Fruit fly (Drosophila melanogaster) whole organism, embryonic: ENCODE data around the gene CG14965.

Experiments
- ATbp ChIP-seq: fragments of 200-800 bp; sonication (Bioruptor generic); optimal IDR thresholded peaks from 2 replicates; lab custom pipeline; 2017; ENCODE audit warnings: missing biosample characterization, mild to moderate bottlenecking, missing genetic modification characterization, missing genetic modification reagents
- Ada2b ChIP-seq: fragments of 200-800 bp; sonication (Bioruptor generic); IDR thresholded peaks from 2 replicates; pipeline ENCODE4 v1.3.6; 2022; ENCODE audit warnings: missing biosample characterization, missing genetic modification characterization
- CG10147 ChIP-seq: fragments of 200-800 bp; sonication (Bioruptor generic); optimal IDR thresholded peaks from 2 replicates; lab custom pipeline; 2019; ENCODE audit warnings: missing biosample characterization, mild to moderate bottlenecking, missing genetic modification characterization, moderate library complexity
- CG10462 ChIP-seq: fragments of 200-800 bp; sonication (Bioruptor generic); optimal IDR thresholded peaks from 2 replicates; lab custom pipeline; 2016; ENCODE audit warnings: missing biosample characterization, missing genetic modification characterization
- CG10543 ChIP-seq: fragments of 200-800 bp; sonication (Bioruptor generic); optimal IDR thresholded peaks from 3 replicates; lab custom pipeline; 2017; ENCODE audit warnings: missing biosample characterization, mild to moderate bottlenecking, missing genetic modification characterization, moderate library complexity
- CG1233 ChIP-seq: fragments of 200-800 bp; sonication (Bioruptor generic); optimal IDR thresholded peaks from 4 replicates; lab custom pipeline; 2018; ENCODE audit warnings: missing biosample characterization, mild to moderate bottlenecking, missing genetic modification characterization
- CG12391 ChIP-seq: fragments of 200-800 bp; sonication (Bioruptor generic); optimal IDR thresholded peaks from 3 replicates; lab custom pipeline; 2018; ENCODE audit warnings: missing biosample characterization, mild to moderate bottlenecking, missing genetic modification characterization, moderate library complexity
- CG13123 ChIP-seq: fragments of 200-800 bp; sonication (Bioruptor generic); optimal IDR thresholded peaks from 2 replicates; lab custom pipeline; 2016; ENCODE audit warnings: missing biosample characterization, missing genetic modification characterization
- CG13624 ChIP-seq: fragments of 200-800 bp; sonication (Bioruptor generic); optimal IDR thresholded peaks from 2 replicates; lab custom pipeline; 2016; ENCODE audit warnings: missing biosample characterization, missing genetic modification characterization
- CG16815 ChIP-seq: fragments of 200-800 bp; sonication (Bioruptor generic); optimal IDR thresholded peaks from 3 replicates; lab custom pipeline; 2017; ENCODE audit warnings: missing biosample characterization, mild to moderate bottlenecking, missing genetic modification characterization
- CG17829 ChIP-seq: fragments of 200-800 bp; optimal IDR thresholded peaks from 2 replicates; lab custom pipeline; 2019; ENCODE audit warnings: missing biosample characterization, mild to moderate bottlenecking, missing genetic modification characterization, moderate library complexity
- CG2678 ChIP-seq: fragments of 200-800 bp; sonication (Bioruptor generic); optimal IDR thresholded peaks from 3 replicates; lab custom pipeline; 2019; ENCODE audit warnings: missing biosample characterization, mild to moderate bottlenecking, missing genetic modification characterization, moderate library complexity
- CG33557 ChIP-seq: fragments of 200-800 bp; sonication (Bioruptor generic); optimal IDR thresholded peaks from 2 replicates; lab custom pipeline; 2019; ENCODE audit warnings: missing biosample characterization, mild to moderate bottlenecking, missing genetic modification characterization, moderate library complexity
- CG4282 ChIP-seq: fragments of 200-800 bp; sonication (Bioruptor generic); optimal IDR thresholded peaks from 2 replicates; lab custom pipeline; 2016; ENCODE audit warnings: missing biosample characterization, missing genetic modification characterization
- CG43689 ChIP-seq: fragments of 200-800 bp; sonication (Bioruptor generic); IDR thresholded peaks from 2 replicates; pipeline ENCODE4 v1.3.6; 2022; ENCODE audit warnings: missing biosample characterization, missing genetic modification characterization
- CG4404 ChIP-seq: fragments of 200-800 bp; sonication (Bioruptor generic); IDR thresholded peaks from 2 replicates; pipeline ENCODE4 v1.3.6; 2022; ENCODE audit warnings: missing biosample characterization, missing genetic modification characterization
- CG7786 ChIP-seq: fragments of 200-800 bp; sonication (Bioruptor generic); optimal IDR thresholded peaks from 2 replicates; lab custom pipeline; 2016; ENCODE audit warnings: missing biosample characterization, missing genetic modification characterization
- CG7839 ChIP-seq: fragments of 200-800 bp; sonication (Bioruptor generic); optimal IDR thresholded peaks from 3 replicates; lab custom pipeline; 2018; ENCODE audit warnings: missing biosample characterization, mild to moderate bottlenecking, missing genetic modification characterization, moderate library complexity
- CG7987 ChIP-seq: fragments of 200-800 bp; sonication (Bioruptor generic); optimal IDR thresholded peaks from 2 replicates; lab custom pipeline; 2018; ENCODE audit warnings: missing biosample characterization, mild to moderate bottlenecking, missing genetic modification characterization, moderate library complexity
- Camta ChIP-seq: fragments of 200-800 bp; sonication (Bioruptor generic); optimal IDR thresholded peaks from 2 replicates; lab custom pipeline; 2016; ENCODE audit warnings: missing biosample characterization, missing genetic modification characterization
- Chrac-16 ChIP-seq: fragments of 200-800 bp; sonication (Bioruptor generic); optimal IDR thresholded peaks from 3 replicates; lab custom pipeline; 2016; ENCODE audit warnings: missing biosample characterization, missing genetic modification characterization
- CoRest ChIP-seq: fragments of 200-800 bp; sonication (Bioruptor generic); optimal IDR thresholded peaks from 3 replicates; lab custom pipeline; 2018; ENCODE audit warnings: missing biosample characterization, mild to moderate bottlenecking, missing genetic modification characterization, moderate library complexity
- CrebB ChIP-seq: fragments of 200-800 bp; sonication (Bioruptor generic); optimal IDR thresholded peaks from 3 replicates; lab custom pipeline; 2018; ENCODE audit warnings: missing biosample characterization, mild to moderate bottlenecking, missing genetic modification characterization
- D ChIP-seq, 2 experiments: fragments of 200-800 bp in 1 of 2; fragments of >200 bp in 1 of 2; sonication (Bioruptor generic) in 1 of 2; optimal IDR thresholded peaks; 2 replicates in 1 of 2; 3 replicates in 1 of 2; lab custom pipeline; 2017; ENCODE audit warnings: mild to moderate bottlenecking in 1 of 2, missing biosample characterization in 1 of 2, missing genetic modification characterization in 1 of 2, missing genetic modification reagents in 1 of 2
- Doc3 ChIP-seq: fragments of 200-800 bp; sonication (Bioruptor generic); IDR thresholded peaks from 3 replicates; pipeline ENCODE4 v1.3.6; 2022; ENCODE audit warnings: missing biosample characterization, missing genetic modification characterization; ENCODE audit not compliant: partially characterized antibody
- H15 ChIP-seq: fragments of 200-800 bp; sonication (Bioruptor generic); IDR thresholded peaks from 3 replicates; pipeline ENCODE4 v1.3.6; 2022; ENCODE audit warnings: missing biosample characterization, missing genetic modification characterization
- H2.0 ChIP-seq: fragments of 200-800 bp; sonication (Bioruptor generic); IDR thresholded peaks from 2 replicates; pipeline ENCODE4 v1.3.6; 2022; ENCODE audit warnings: missing biosample characterization, missing genetic modification characterization
- HmgD ChIP-seq: fragments of 200-800 bp; sonication (Bioruptor generic); optimal IDR thresholded peaks from 3 replicates; lab custom pipeline; 2016; ENCODE audit warnings: missing biosample characterization, missing genetic modification characterization
- Hr78 ChIP-seq, 2 experiments: fragments of 200-800 bp in 1 of 2; fragments of >200 bp in 1 of 2; sonication (Bioruptor generic) in 1 of 2; optimal IDR thresholded peaks; 2 replicates each; lab custom pipeline; 2017 to 2019; ENCODE audit warnings: missing biosample characterization in 2 of 2, missing genetic modification characterization in 2 of 2, mild to moderate bottlenecking in 1 of 2, moderate library complexity in 1 of 2
- Lpt ChIP-seq: fragments of >200 bp; optimal IDR thresholded peaks from 2 replicates; lab custom pipeline; 2018; ENCODE audit warnings: missing biosample characterization, missing genetic modification characterization
- Ravus ChIP-seq: fragments of 200-800 bp; sonication (Bioruptor generic); IDR thresholded peaks from 2 replicates; pipeline ENCODE4 v1.3.6; 2022; ENCODE audit warnings: missing biosample characterization, missing genetic modification characterization
- Scr ChIP-seq: fragments of 200-800 bp; sonication (Bioruptor generic); IDR thresholded peaks from 2 replicates; pipeline ENCODE4 v1.3.6; 2022; ENCODE audit warnings: missing biosample characterization, missing genetic modification characterization; ENCODE audit not compliant: partially characterized antibody
- Sox100B ChIP-seq: fragments of 200-800 bp; sonication (Bioruptor generic); optimal IDR thresholded peaks from 3 replicates; lab custom pipeline; 2018; ENCODE audit warnings: missing biosample characterization, mild to moderate bottlenecking, missing genetic modification characterization
- Usf ChIP-seq: fragments of 200-800 bp; sonication (Bioruptor generic); optimal IDR thresholded peaks from 2 replicates; lab custom pipeline; 2017; ENCODE audit warnings: missing genotype, missing biosample characterization, missing genetic modification characterization
- YL-1 ChIP-seq: fragments of 200-800 bp; sonication (Bioruptor generic); optimal IDR thresholded peaks from 3 replicates; lab custom pipeline; 2017; ENCODE audit warnings: missing biosample characterization, mild to moderate bottlenecking, missing genetic modification characterization
- fu2 ChIP-seq: fragments of 200-800 bp; sonication (Bioruptor generic); optimal IDR thresholded peaks from 2 replicates; lab custom pipeline; 2016; ENCODE audit warnings: missing biosample characterization, missing genetic modification characterization
- gcm2 ChIP-seq: fragments of 200-800 bp; sonication (Bioruptor generic); optimal IDR thresholded peaks from 2 replicates; lab custom pipeline; 2016; ENCODE audit warnings: missing biosample characterization, missing genetic modification characterization
- kay ChIP-seq: fragments of 200-800 bp; sonication (Bioruptor generic); optimal IDR thresholded peaks from 2 replicates; lab custom pipeline; 2016; ENCODE audit warnings: missing biosample characterization, missing genetic modification characterization
- lab ChIP-seq: fragments of 200-800 bp; sonication (Bioruptor generic); optimal IDR thresholded peaks from 3 replicates; lab custom pipeline; 2017; ENCODE audit warnings: missing biosample characterization, missing genetic modification characterization, mild to moderate bottlenecking, moderate library complexity, missing genetic modification reagents
- lov ChIP-seq, 2 experiments: fragments of 200-800 bp in 1 of 2; fragments of >200 bp in 1 of 2; sonication (Bioruptor generic) in 1 of 2; IDR thresholded peaks in 1 of 2; optimal IDR thresholded peaks in 1 of 2; 2 replicates in 1 of 2; 3 replicates in 1 of 2; pipeline versions ENCODE4 v1.3.6 to Lab custom; 2017 to 2022; ENCODE audit warnings: missing biosample characterization in 1 of 2, missing genetic modification characterization in 1 of 2
- mirr ChIP-seq: fragments of 200-800 bp; sonication (Bioruptor generic); optimal IDR thresholded peaks from 3 replicates; lab custom pipeline; 2018; ENCODE audit warnings: missing biosample characterization, mild to moderate bottlenecking, missing genetic modification characterization
- pho ChIP-seq: fragments of 200-800 bp; sonication (Bioruptor generic); optimal IDR thresholded peaks from 2 replicates; lab custom pipeline; 2016; ENCODE audit warnings: missing biosample characterization, missing genetic modification characterization
- pita ChIP-seq: fragments of 200-800 bp; sonication (Bioruptor generic); optimal IDR thresholded peaks from 2 replicates; lab custom pipeline; 2017; ENCODE audit warnings: missing biosample characterization, mild to moderate bottlenecking, missing genetic modification characterization
- ranshi ChIP-seq: fragments of 200-800 bp; sonication (Bioruptor generic); IDR thresholded peaks from 2 replicates; pipeline ENCODE4 v1.3.6; 2022; ENCODE audit warnings: missing biosample characterization, missing genetic modification characterization
- ro ChIP-seq: fragments of 200-800 bp; sonication (Bioruptor generic); IDR thresholded peaks from 2 replicates; pipeline ENCODE4 v1.3.6; 2022; ENCODE audit warnings: missing biosample characterization, missing genetic modification characterization
- sima ChIP-seq: fragments of 200-800 bp; sonication (Bioruptor generic); optimal IDR thresholded peaks from 2 replicates; lab custom pipeline; 2016; ENCODE audit warnings: missing biosample characterization, missing genetic modification characterization
- sisA ChIP-seq: fragments of 200-800 bp; sonication (Bioruptor generic); IDR thresholded peaks from 2 replicates; pipeline ENCODE4 v1.3.6; 2022; ENCODE audit warnings: missing biosample characterization, missing genetic modification characterization
- tin ChIP-seq: fragments of 200-800 bp; sonication (Bioruptor generic); optimal IDR thresholded peaks from 3 replicates; lab custom pipeline; 2016; ENCODE audit warnings: missing biosample characterization, missing genetic modification characterization
- tll ChIP-seq, 2 experiments: fragments of 200-800 bp in 1 of 2; fragments of >200 bp in 1 of 2; sonication (Bioruptor generic) in 1 of 2; optimal IDR thresholded peaks; 2 replicates each; lab custom pipeline; 2017 to 2019; ENCODE audit warnings: missing biosample characterization in 2 of 2, missing genetic modification characterization in 2 of 2, mild to moderate bottlenecking in 1 of 2, moderate library complexity in 1 of 2

Gene CG14965

dm6 chr3L:3178530-3179096, 13.7 kb downstream of the CG14965 start, which contains the start of the genes MnM and Girdin (continued):
- TF ChIP-seq CG10543 (GFP tag; lab: Kevin White, UChicago) (peak; percentile 64), pita (GFP tag; lab: Kevin White, UChicago) (no peak), Lpt (GFP tag; lab: Kevin White, UChicago) (no peak), CG10147 (GFP tag; lab: Kevin White, UChicago) (no peak), tll (GFP tag; optimal IDR thresholded peaks at IDR 0.05; lab: Kevin White, UChicago) (peak; percentile 53 to 97), ro (GFP tag; lab: Robert Waterston, UW) (no peak), kay (GFP tag; lab: Kevin White, UChicago) (peak; percentile 44), HmgD (GFP tag; lab: Kevin White, UChicago) (peak; percentile 95), CG16815 (GFP tag; lab: Kevin White, UChicago) (peak; percentile 4), H15 (GFP tag; lab: Robert Waterston, UW) (no peak), YL-1 (peak; percentile 19), lab (GFP tag; lab: Kevin White, UChicago) (no peak), Ada2b (GFP tag; lab: Robert Waterston, UW) (no peak; the same call in 1 of the 2 replicates), CG7786 (GFP tag; lab: Kevin White, UChicago) (peak; percentile 86), CG17829 (peak; percentile 71), CrebB (peak; percentile 12), Scr (GFP tag; lab: Robert Waterston, UW) (peak; percentile 92), ranshi (GFP tag; lab: Robert Waterston, UW) (peak; percentile 54; the same call in 1 of the 2 replicates), CG1233 (GFP tag; lab: Kevin White, UChicago) (no peak), CG10462 (GFP tag; lab: Kevin White, UChicago) (peak; percentile 55), tin (peak; percentile 69), Camta (GFP tag; lab: Kevin White, UChicago) (peak; percentile 39), CG12391 (tag; lab: Kevin White, UChicago) (peak; percentile 75), mirr (GFP tag; lab: Kevin White, UChicago) (no peak), sisA (GFP tag; lab: Robert Waterston, UW) (peak; percentile 56), gcm2 (GFP tag; lab: Kevin White, UChicago) (no peak), Hr78 (GFP tag; optimal IDR thresholded peaks at IDR 0.05; lab: Kevin White, UChicago) (no peak), CG4282 (no peak), D (optimal IDR thresholded peaks at IDR 0.05; lab: Kevin White, UChicago) (peak; percentile 91), D (GFP tag; optimal IDR thresholded peaks at IDR 0.05; lab: Kevin White, UChicago) (no peak), lov (optimal IDR thresholded peaks at IDR 0.05; lab: Kevin White, UChicago) (no peak), lov (GFP tag; IDR thresholded peaks at IDR 0.05; lab: Robert Waterston, UW) (no peak), CoRest (tag; lab: Kevin White, UChicago) (peak; percentile 81), CG4404 (peak; percentile 28; the same call in 1 of the 2 replicates), ATbp (GFP tag; lab: Kevin White, UChicago) (no peak), CG33557 (peak; percentile 40), Ravus (GFP tag; lab: Robert Waterston, UW) (no peak), Chrac-16 (peak; percentile 61), sima (GFP tag; lab: Kevin White, UChicago) (no peak), H2.0 (GFP tag; lab: Robert Waterston, UW) (0 out of 2 replicates have a peak, but pooled peaks have one; percentile 8), CG13624 (GFP tag; lab: Kevin White, UChicago) (peak; percentile 80), pho (peak; percentile 86), CG13123 (GFP tag; lab: Kevin White, UChicago) (no peak), CG2678 (tag; lab: Kevin White, UChicago) (no peak), CG43689 (GFP tag; lab: Robert Waterston, UW) (no peak), CG7839 (tag; lab: Kevin White, UChicago) (no peak), Sox100B (GFP tag; lab: Kevin White, UChicago) (no peak), fu2 (GFP tag; lab: Kevin White, UChicago) (peak; percentile 82), Doc3 (GFP tag; lab: Robert Waterston, UW) (peak; percentile 82), CG7987 (no peak), Usf (GFP tag; lab: Kevin White, UChicago) (no peak)
